Worm (Caenorhabditis elegans): ENCODE data around the gene mup-2.

mup-2 gene

ce11 chrX:6360658-6361057 is 49.4 kb downstream of the mup-2 start, which contains the start of gene C03B1.14:
Gene C03B1.14 (minus strand): TSS chrX:6360758.
- TF ChIP-seq ztf-23 (GFP tag; IDR thresholded peaks at IDR 0.05) (no peak), ztf-29 (GFP tag; IDR thresholded peaks at IDR 0.05) (no peak), med-1 (GFP tag; optimal IDR thresholded peaks at IDR 0.05; ENCODE audit: insufficient read depth) (no peak), klf-2 (GFP tag; conservative IDR thresholded peaks at IDR 0.05) (no peak), flt-1 (GFP tag; IDR thresholded peaks at IDR 0.05) (no peak), tab-1 (GFP tag; IDR thresholded peaks at IDR 0.05) (no peak)

- TF ChIP-seq ztf-23 (GFP tag; IDR thresholded peaks at IDR 0.05) (no peak), ztf-29 (GFP tag; IDR thresholded peaks at IDR 0.05) (no peak), T22C8.4 (GFP tag; IDR thresholded peaks at IDR 0.05) (no peak), tab-1 (GFP tag; IDR thresholded peaks at IDR 0.05) (no peak), klf-2 (GFP tag; conservative IDR thresholded peaks at IDR 0.05) (no peak), ref-1 (GFP tag; conservative IDR thresholded peaks at IDR 0.05) (no peak), med-1 (GFP tag; optimal IDR thresholded peaks at IDR 0.05; ENCODE audit: insufficient read depth) (no peak), cog-1 (tag; optimal IDR thresholded peaks at IDR 0.05) (no peak), flt-1 (GFP tag; IDR thresholded peaks at IDR 0.05) (no peak)
These were observed 50.0 kb downstream of the mup-2 start for ce11 chrX:6360077-6360476.

Measured in whole organism, midembryonic.